Worm (Caenorhabditis elegans) whole organism, young adult: ENCODE results near the gene C39B5.14.

Experiments
- C06A6.2 ChIP-seq: fragments of 200-800 bp; sonication (Bioruptor generic); conservative IDR thresholded peaks from 2 replicates; pipeline ENCODE4 v1.3.6; 2022; ENCODE audit warnings: missing genetic modification characterization, missing compliant biosample characterization
- F22D6.2 ChIP-seq: sonication (generic microtip); optimal IDR thresholded peaks from 2 replicates; lab custom pipeline; 2016; ENCODE audit warnings: mild to moderate bottlenecking, missing genetic modification characterization, missing compliant biosample characterization
- K12H6.12 ChIP-seq: fragments of 200-800 bp; sonication (Bioruptor generic); optimal IDR thresholded peaks from 2 replicates; lab custom pipeline; 2018; ENCODE audit warnings: mild to moderate bottlenecking, missing genetic modification characterization, missing compliant biosample characterization
- akir-1 ChIP-seq: fragments of 200-800 bp; sonication (Bioruptor generic); optimal IDR thresholded peaks from 2 replicates; lab custom pipeline; 2018; ENCODE audit warnings: mild to moderate bottlenecking, missing genetic modification characterization, moderate library complexity, missing compliant biosample characterization
- ama-1 ChIP-seq, 3 experiments: fragments of 150-350 bp in 1 of 3; sonication (generic microtip) in 2 of 3; optimal IDR thresholded peaks; 2 replicates each; lab custom pipeline; 2014 to 2018; ENCODE audit warnings: missing biosample characterization in 2 of 3, missing genetic modification characterization in 2 of 3, missing genetic modification reagents in 2 of 3
- athp-1 ChIP-seq: sonication (generic microtip); optimal IDR thresholded peaks from 2 replicates; lab custom pipeline; 2017; ENCODE audit warnings: mild to moderate bottlenecking, missing genetic modification characterization, missing compliant biosample characterization
- attf-6 ChIP-seq: fragments of 200-800 bp; sonication (Bioruptor generic); IDR thresholded peaks from 2 replicates; pipeline ENCODE4 v1.3.6; 2022; ENCODE audit warnings: missing genetic modification reagents, missing genetic modification characterization, missing compliant biosample characterization
- bed-1 ChIP-seq: fragments of 200-800 bp; sonication (Bioruptor generic); IDR thresholded peaks from 2 replicates; pipeline ENCODE4 v1.3.6; 2022; ENCODE audit warnings: missing genetic modification reagents, missing genetic modification characterization, missing compliant biosample characterization
- bed-2 ChIP-seq: fragments of 200-800 bp; sonication (Bioruptor generic); IDR thresholded peaks from 2 replicates; pipeline ENCODE4 v1.3.6; 2022; ENCODE audit warnings: missing genetic modification reagents, missing genetic modification characterization, missing compliant biosample characterization
- cebp-2 ChIP-seq: fragments of 200-800 bp; sonication (Bioruptor generic); IDR thresholded peaks from 2 replicates; pipeline ENCODE4 v1.3.6; 2022; ENCODE audit warnings: missing genetic modification characterization, missing compliant biosample characterization
- ceh-27 ChIP-seq: fragments of 200-800 bp; sonication (Bioruptor generic); optimal IDR thresholded peaks from 2 replicates; lab custom pipeline; 2018; ENCODE audit warnings: mild to moderate bottlenecking, missing genetic modification characterization, moderate library complexity, missing compliant biosample characterization
- ceh-58 ChIP-seq: fragments of 200-800 bp; sonication (Bioruptor generic); IDR thresholded peaks from 2 replicates; pipeline ENCODE4 v1.3.6; 2022; ENCODE audit warnings: missing genetic modification characterization, missing compliant biosample characterization
- ceh-79 ChIP-seq: sonication (generic microtip); optimal IDR thresholded peaks from 2 replicates; lab custom pipeline; 2017; ENCODE audit warnings: mild to moderate bottlenecking, missing genetic modification characterization, missing compliant biosample characterization
- die-1 ChIP-seq: sonication (generic microtip); optimal IDR thresholded peaks from 2 replicates; lab custom pipeline; 2016; ENCODE audit warnings: missing genotype, mild to moderate bottlenecking, missing genetic modification characterization, missing compliant biosample characterization
- dox-1 ChIP-seq: fragments of 200-800 bp; sonication (Bioruptor generic); IDR thresholded peaks from 2 replicates; pipeline ENCODE4 v1.3.6; 2022; ENCODE audit warnings: missing genetic modification reagents, missing genetic modification characterization, missing compliant biosample characterization
- dpl-1 ChIP-seq: fragments of 150-350 bp; optimal IDR thresholded peaks from 2 replicates; lab custom pipeline; 2014; ENCODE audit warnings: missing biosample characterization, missing genetic modification reagents, missing genetic modification characterization
- fkh-3 ChIP-seq: sonication (generic microtip); optimal IDR thresholded peaks from 2 replicates; lab custom pipeline; 2016; ENCODE audit warnings: mild to moderate bottlenecking, missing genetic modification characterization, missing compliant biosample characterization
- gei-17 ChIP-seq: fragments of 200-800 bp; sonication (Bioruptor generic); optimal IDR thresholded peaks from 2 replicates; lab custom pipeline; 2018; ENCODE audit warnings: mild to moderate bottlenecking, missing genetic modification characterization, missing compliant biosample characterization
- him-1 ChIP-seq: sonication (generic microtip); optimal IDR thresholded peaks from 2 replicates; lab custom pipeline; 2016; ENCODE audit warnings: missing genotype, missing genetic modification reagents, missing genetic modification characterization, missing compliant biosample characterization
- lin-40 ChIP-seq: sonication (generic microtip); optimal IDR thresholded peaks from 2 replicates; lab custom pipeline; 2016; ENCODE audit warnings: missing genetic modification characterization, mild to moderate bottlenecking, missing compliant biosample characterization, missing genotype, missing genetic modification reagents
- lin-54 ChIP-seq: fragments of 200-800 bp; sonication (Bioruptor generic); optimal IDR thresholded peaks from 2 replicates; lab custom pipeline; 2018; ENCODE audit warnings: mild to moderate bottlenecking, missing genetic modification characterization, missing compliant biosample characterization
- madf-8 ChIP-seq: fragments of 200-800 bp; sonication (Bioruptor generic); conservative IDR thresholded peaks from 2 replicates; pipeline ENCODE4 v1.3.6; 2022; ENCODE audit warnings: missing genetic modification reagents, missing genetic modification characterization, missing compliant biosample characterization
- mel-28 ChIP-seq: sonication (generic microtip); optimal IDR thresholded peaks from 2 replicates; lab custom pipeline; 2016; ENCODE audit warnings: borderline replicate concordance, mild to moderate bottlenecking, missing genetic modification characterization, missing compliant biosample characterization
- nfya-2 ChIP-seq: fragments of 200-800 bp; sonication (Bioruptor generic); IDR thresholded peaks from 2 replicates; pipeline ENCODE4 v1.3.6; 2022; ENCODE audit warnings: missing genetic modification reagents, missing genetic modification characterization, missing compliant biosample characterization
- nfyb-1 ChIP-seq: fragments of 200-800 bp; sonication (Bioruptor generic); IDR thresholded peaks from 2 replicates; pipeline ENCODE4 v1.3.6; 2022; ENCODE audit warnings: missing genetic modification reagents, missing genetic modification characterization, missing compliant biosample characterization
- nhr-80 ChIP-seq: sonication (generic microtip); optimal IDR thresholded peaks from 2 replicates; lab custom pipeline; 2016; ENCODE audit warnings: missing genetic modification characterization, missing compliant biosample characterization
- pbrm-1 ChIP-seq: fragments of 200-800 bp; sonication (Bioruptor generic); IDR thresholded peaks from 2 replicates; pipeline ENCODE4 v1.3.6; 2022; ENCODE audit warnings: missing genetic modification reagents, missing genetic modification characterization, missing compliant biosample characterization
- pha-4 ChIP-seq: fragments of 150-350 bp; sonication (generic microtip); optimal IDR thresholded peaks from 2 replicates; lab custom pipeline; 2014; ENCODE audit warnings: missing biosample characterization, missing genetic modification reagents, missing genetic modification characterization
- repo-1 ChIP-seq: sonication (generic microtip); optimal IDR thresholded peaks from 2 replicates; lab custom pipeline; 2017; ENCODE audit warnings: mild to moderate bottlenecking, missing genetic modification characterization, missing compliant biosample characterization
- rpc-1 ChIP-seq, 2 experiments: fragments of 150-350 bp in 1 of 2; sonication (generic microtip) in 1 of 2; optimal IDR thresholded peaks; 2 replicates each; lab custom pipeline; 2014 to 2018; ENCODE audit warnings: missing biosample characterization in 1 of 2, missing genetic modification characterization in 1 of 2, missing genetic modification reagents in 1 of 2, missing genotype in 1 of 2
- sdz-38 ChIP-seq: sonication (generic microtip); optimal IDR thresholded peaks from 2 replicates; lab custom pipeline; 2016; ENCODE audit warnings: missing genotype, missing genetic modification characterization, missing compliant biosample characterization
- snpc-3.4 ChIP-seq: sonication (generic microtip); optimal IDR thresholded peaks from 2 replicates; lab custom pipeline; 2017; ENCODE audit warnings: missing genetic modification characterization, mild to moderate bottlenecking, missing compliant biosample characterization, antibody characterized with exemption, moderate library complexity, missing genotype, missing genetic modification reagents
- somi-1 ChIP-seq: fragments of 200-800 bp; sonication (Bioruptor generic); optimal IDR thresholded peaks from 2 replicates; lab custom pipeline; 2018; ENCODE audit warnings: mild to moderate bottlenecking, missing genetic modification characterization, missing compliant biosample characterization
- tbp1 ChIP-seq: fragments of 200-800 bp; sonication (Bioruptor generic); optimal IDR thresholded peaks from 2 replicates; lab custom pipeline; 2018; ENCODE audit warnings: mild to moderate bottlenecking, missing genetic modification characterization, missing compliant biosample characterization
- tbx-9 ChIP-seq: sonication (generic microtip); optimal IDR thresholded peaks from 2 replicates; lab custom pipeline; 2016; ENCODE audit warnings: borderline replicate concordance, missing genetic modification characterization, inconsistent platforms, missing compliant biosample characterization
- unc-130 ChIP-seq: sonication (generic microtip); optimal IDR thresholded peaks from 2 replicates; lab custom pipeline; 2016; ENCODE audit warnings: missing genetic modification reagents, missing genetic modification characterization, missing compliant biosample characterization
- unc-62 ChIP-seq: fragments of 150-350 bp; optimal IDR thresholded peaks from 2 replicates; lab custom pipeline; 2014; ENCODE audit warnings: missing biosample characterization, missing genetic modification reagents, missing genetic modification characterization
- ztf-18 ChIP-seq: sonication (generic microtip); optimal IDR thresholded peaks from 2 replicates; lab custom pipeline; 2016; ENCODE audit warnings: missing genotype, mild to moderate bottlenecking, missing genetic modification characterization, missing compliant biosample characterization

Gene C39B5.14

DNA sequence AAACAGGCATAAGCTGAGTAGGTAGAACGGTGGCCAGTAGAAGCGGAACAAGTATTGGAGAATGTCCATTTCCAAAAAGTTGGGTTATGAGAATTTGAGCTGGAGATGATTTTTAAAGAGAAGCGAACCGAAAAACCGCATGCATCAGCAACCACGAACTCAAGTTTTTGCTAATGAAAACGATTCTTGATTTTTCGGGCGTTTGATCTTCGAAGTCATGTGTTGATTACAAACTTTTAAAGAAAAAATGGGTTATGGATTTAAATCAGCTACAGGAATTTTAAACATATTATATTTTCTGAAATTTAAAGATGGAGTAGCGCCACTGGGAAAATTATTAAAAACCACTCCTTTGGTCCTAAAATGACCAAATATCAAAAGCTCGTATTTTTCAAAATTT is 12.7 kb downstream of the C39B5.14 start, which contains the start of gene srd-65:
srd-65 (minus strand) TSS at position 101 of the 400 bp plus-strand sequence.
- TF ChIP-seq cebp-2 (GFP tag; lab: Robert Waterston, UW) (no peak), tbp1 (GFP tag; lab: Kevin White, UChicago) (no peak), ceh-27 (GFP tag; lab: Kevin White, UChicago) (no peak), bed-2 (GFP tag; lab: Robert Waterston, UW) (no peak), snpc-3.4 (tag; lab: Kevin White, UChicago) (no peak), mel-28 (tag; lab: Kevin White, UChicago) (no peak)

DNA sequence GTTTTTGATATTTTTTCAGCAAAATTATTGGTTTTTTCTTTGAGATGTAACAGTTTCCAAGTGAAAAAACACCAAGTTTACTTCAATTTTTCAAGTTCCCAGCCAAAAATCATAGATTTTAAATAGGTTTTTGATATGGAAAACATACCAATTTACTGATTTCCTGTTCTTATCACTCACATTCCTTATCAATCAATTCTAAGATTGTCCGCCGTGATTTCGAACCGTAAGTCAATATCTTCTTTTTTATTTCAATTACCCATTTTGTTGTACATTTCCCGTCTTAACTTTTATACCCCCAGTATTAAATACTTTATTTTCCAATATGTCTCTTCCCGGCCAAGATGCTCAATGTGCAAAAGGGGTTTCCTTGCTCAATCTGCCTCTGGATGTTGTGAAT is 13.3 kb downstream of the C39B5.14 start, which contains the start of gene fbxa-38:
fbxa-38 (plus strand) TSS at position 195 of the 400 bp plus-strand sequence.
- TF ChIP-seq lin-54 (GFP tag; lab: Kevin White, UChicago) = no peak
- no peak for TF ChIP-seq C06A6.2 (GFP tag; lab: Robert Waterston, UW)
- no peak for TF ChIP-seq somi-1 (GFP tag; lab: Kevin White, UChicago)
- TF ChIP-seq, all 124 proteins: peak for 0

DNA sequence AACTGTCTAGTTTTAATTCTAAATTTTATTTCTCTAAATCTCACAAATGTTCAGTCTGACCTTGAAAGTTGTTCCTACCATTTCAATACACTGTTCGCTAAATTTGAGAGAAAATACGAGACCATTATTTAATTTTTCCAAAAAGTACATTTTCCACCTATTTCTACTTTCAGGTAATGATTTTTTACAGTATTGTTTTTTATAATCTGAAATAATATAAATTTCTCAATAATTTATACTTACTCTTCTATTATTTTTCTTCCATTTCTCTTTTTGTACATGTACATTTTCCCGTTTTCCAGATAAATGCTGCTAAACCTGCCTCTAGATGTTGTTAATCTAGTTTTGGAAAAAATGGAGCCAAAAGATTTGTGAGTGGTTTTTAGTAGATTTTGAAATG is 16.2 kb downstream of the C39B5.14 start, which contains the start of gene fbxa-62:
fbxa-62 (plus strand) TSS at position 301 of the 400 bp plus-strand sequence.
- TF ChIP-seq repo-1 = no peak
- no peak for TF ChIP-seq bed-1 (GFP tag; lab: Robert Waterston, UW)
- no peak for TF ChIP-seq akir-1 (GFP tag; lab: Kevin White, UChicago)
- TF ChIP-seq nhr-80 (tag; lab: Kevin White, UChicago) = no peak
- TF ChIP-seq gei-17 (GFP tag; lab: Kevin White, UChicago) = no peak
- no peak for TF ChIP-seq lin-40 (tag; lab: Kevin White, UChicago)
- no peak for TF ChIP-seq tbx-9 (tag; lab: Kevin White, UChicago)
- no peak for TF ChIP-seq F22D6.2 (tag; lab: Kevin White, UChicago)
- no peak for TF ChIP-seq unc-62 (GFP tag; lab: Kevin White, UChicago)
- no peak for TF ChIP-seq ztf-18 (tag; lab: Kevin White, UChicago)

DNA sequence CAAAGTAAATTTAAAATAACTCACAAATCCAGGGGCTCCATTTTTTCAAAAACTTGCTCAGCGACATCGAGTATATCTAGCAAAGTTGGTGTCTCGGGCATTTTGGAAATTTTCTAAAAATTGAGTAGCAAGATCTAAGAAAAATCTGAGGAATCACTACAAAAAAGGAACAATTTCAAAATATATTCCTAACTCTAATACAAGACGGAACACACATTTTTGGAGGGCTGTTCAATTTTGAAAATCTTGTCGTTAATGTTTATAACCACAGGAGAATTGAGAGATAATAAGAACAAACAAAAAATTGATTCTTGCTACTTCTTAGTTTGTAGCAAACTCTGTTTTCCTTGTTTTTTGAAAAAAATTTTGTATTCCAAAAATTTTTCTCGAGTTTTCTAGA is 21.1 kb downstream of the C39B5.14 start, which contains the start of gene fbxa-47:
fbxa-47 (minus strand) TSS at position 101 of the 400 bp plus-strand sequence.
- TF ChIP-seq unc-130 (GFP tag; lab: Kevin White, UChicago) (no peak), repo-1 (no peak), sdz-38 (tag; lab: Kevin White, UChicago) (no peak), K12H6.12 (tag; lab: Kevin White, UChicago) (no peak), ama-1 (optimal IDR thresholded peaks at IDR 0.05; lab: Kevin White, UChicago) (no peak), ama-1 (GFP tag; optimal IDR thresholded peaks at IDR 0.05; lab: Kevin White, UChicago) (no peak), die-1 (tag; lab: Kevin White, UChicago) (no peak), madf-8 (GFP tag; lab: Robert Waterston, UW) (no peak)

DNA sequence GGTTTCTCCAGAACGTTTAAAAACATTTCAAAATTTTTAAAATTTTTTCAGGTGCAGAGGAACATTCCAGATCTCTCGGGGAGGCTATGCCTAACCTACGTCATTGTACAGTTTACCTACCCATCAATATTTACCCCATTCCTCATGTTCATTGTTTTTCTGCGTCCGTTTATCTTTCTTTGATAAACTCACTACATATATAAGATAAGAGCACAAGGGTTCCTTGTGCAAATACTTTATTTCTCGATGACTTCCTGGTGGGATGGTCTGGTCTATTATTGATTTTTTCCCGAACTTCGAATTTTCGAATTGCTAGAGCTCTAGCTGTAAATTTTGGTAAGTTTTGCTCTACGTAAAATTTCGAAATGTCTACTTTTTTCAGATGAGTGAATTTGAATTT is 22.2 kb downstream of the C39B5.14 start:
- TF ChIP-seq ceh-79 (tag; lab: Kevin White, UChicago) = no peak
- no peak for TF ChIP-seq athp-1
- TF ChIP-seq ceh-27 (GFP tag; lab: Kevin White, UChicago) = no peak
- no peak for TF ChIP-seq dox-1
- TF ChIP-seq fkh-3 (tag; lab: Kevin White, UChicago) = no peak
- TF ChIP-seq snpc-3.4 (tag; lab: Kevin White, UChicago) = no peak
- no peak for TF ChIP-seq ceh-58 (GFP tag; lab: Robert Waterston, UW)
- no peak for TF ChIP-seq attf-6 (GFP tag; lab: Robert Waterston, UW)
- no peak for TF ChIP-seq rpc-1 (optimal IDR thresholded peaks at IDR 0.05; lab: Kevin White, UChicago)
- TF ChIP-seq rpc-1 (tag; optimal IDR thresholded peaks at IDR 0.05; lab: Kevin White, UChicago) = no peak
- TF ChIP-seq nfyb-1 (GFP tag; lab: Robert Waterston, UW) = no peak
- TF ChIP-seq him-1 (tag; lab: Kevin White, UChicago) = no peak
- TF ChIP-seq mel-28 (tag; lab: Kevin White, UChicago) = no peak
- no peak for TF ChIP-seq nfya-2 (GFP tag; lab: Robert Waterston, UW)
- no peak for TF ChIP-seq pbrm-1
- no peak for TF ChIP-seq pha-4
- no peak for TF ChIP-seq bed-1 (GFP tag; lab: Robert Waterston, UW)
- TF ChIP-seq K12H6.12 (tag; lab: Kevin White, UChicago) = no peak
- no peak for TF ChIP-seq dpl-1
